Worm (Caenorhabditis elegans): ENCODE measurements around the gene F52H2.1.

The F52H2.1 gene

DNA sequence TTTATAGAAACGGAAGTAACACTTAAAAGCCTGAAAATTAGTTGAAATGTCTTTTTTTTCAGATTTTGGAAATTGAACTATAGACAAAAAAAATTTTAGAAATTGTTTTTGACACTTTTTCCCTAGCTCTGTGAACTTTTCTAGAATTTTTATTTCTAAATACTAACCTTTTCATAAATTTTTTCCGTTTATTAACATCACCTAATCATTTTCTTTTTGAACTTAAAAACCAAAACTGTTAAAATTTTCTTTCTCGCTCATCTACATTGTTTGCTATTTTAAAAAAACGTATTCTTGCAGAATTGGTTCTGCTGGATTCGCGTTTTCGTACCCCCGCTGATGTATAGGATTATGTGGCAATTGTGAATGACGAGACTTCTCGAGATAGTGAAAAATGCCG is 20.8 kb downstream of the F52H2.1 start, which contains the start of the genes nhr-40 and T03G6.7:
Gene nhr-40 (plus strand): TSS at position 301 of the 400 bp plus-strand sequence.
Gene T03G6.7 (plus strand): TSS at position 337 of the 400 bp plus-strand sequence.
- TF ChIP-seq unc-62 (GFP tag; optimal IDR thresholded peaks at IDR 0.05) = no peak

DNA sequence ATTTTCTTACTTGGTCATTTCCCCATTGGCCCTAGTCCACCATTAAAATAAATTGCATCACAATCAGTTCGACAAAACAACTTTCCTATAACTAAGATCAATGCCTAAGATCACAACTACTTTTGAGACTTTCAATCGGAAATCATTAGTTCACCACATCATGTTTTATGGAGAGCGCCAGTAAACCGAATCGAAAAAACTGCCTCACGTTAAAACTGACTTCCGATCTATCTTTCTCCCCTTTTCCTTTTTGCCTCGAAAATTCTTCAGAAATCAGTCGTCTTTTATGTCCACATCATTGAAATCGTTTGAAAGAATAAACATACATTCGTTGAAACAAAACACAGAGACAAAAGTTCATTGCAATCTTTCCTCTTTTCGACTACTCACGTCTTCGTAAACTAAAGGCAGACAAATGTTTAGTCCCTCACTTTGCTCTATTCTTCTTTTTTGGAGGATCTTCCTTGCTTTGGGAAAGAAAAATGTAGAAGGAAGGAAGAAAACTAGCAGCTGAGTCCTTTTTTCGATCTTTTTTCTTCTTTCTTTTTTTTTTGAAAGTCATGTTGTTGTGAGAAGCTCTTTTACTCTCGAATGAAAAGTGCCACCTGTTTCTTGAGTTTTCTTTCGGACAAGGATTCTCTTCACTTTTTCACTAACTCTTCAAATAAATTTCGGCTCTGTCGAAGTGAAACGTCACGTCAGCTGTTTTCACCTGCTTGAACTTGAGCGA is 22.3 kb downstream of the F52H2.1 start:
- TF ChIP-seq unc-62 (GFP tag; optimal IDR thresholded peaks at IDR 0.05) = no peak

DNA sequence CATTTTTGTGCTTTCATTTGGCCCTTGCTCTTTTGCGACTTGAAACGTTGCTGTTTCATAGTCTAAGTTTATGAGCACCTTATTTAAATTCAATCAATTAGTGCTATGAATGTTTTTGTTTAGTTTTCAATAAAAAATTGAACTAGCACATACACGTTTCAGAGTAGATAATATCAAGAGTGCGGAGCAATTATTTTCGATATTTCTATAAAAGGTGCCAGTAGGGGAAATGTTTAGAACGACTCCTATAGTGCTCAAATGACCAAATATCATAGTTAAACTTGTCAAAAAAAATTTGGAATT is 22.8 kb downstream of the F52H2.1 start:
- TF ChIP-seq unc-62 (GFP tag; optimal IDR thresholded peaks at IDR 0.05) = no peak

DNA sequence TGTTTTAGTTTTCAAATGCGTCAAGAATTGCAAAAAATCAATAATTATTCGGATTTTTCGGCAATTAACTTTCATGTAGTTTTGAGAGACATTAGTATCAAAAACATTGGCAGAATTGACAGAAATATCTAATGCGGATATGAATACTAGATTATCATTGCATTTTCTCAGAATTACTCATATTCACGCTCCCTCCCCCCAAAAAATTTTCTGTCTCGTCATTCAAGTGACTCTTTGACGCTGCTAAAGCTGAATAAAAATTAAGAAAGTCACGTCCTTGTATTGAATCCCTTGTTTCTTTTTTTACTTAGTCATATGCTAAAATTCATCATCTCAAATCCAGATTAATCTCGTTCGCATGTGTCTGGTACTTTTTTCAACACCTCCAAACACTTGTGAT is 23.7 kb downstream of the F52H2.1 start:
- TF ChIP-seq unc-62 (GFP tag; optimal IDR thresholded peaks at IDR 0.05) = no peak

DNA sequence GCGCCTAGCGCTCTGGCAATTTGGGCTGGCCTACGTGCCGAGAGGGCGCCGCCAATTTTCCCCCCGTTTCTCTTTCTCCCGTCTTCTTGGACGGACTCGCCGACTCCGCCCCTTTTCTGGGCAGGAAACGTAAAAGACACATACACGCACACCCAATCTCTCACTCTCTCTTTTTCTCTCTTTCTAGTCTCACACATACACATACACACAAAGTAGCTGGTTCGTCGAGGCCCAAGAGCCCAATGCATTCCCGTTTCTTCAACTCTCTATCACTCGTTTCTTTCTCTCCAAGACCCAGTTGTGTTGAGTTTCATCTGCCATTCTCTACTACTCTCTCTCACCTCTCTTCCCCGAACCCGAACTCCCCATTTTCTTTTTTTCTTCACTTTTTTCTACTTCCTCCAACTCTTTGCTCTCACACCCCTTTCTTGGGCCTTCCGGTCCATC is 26.0 kb downstream of the F52H2.1 start:
- no peak for TF ChIP-seq unc-62 (GFP tag; optimal IDR thresholded peaks at IDR 0.05)

DNA sequence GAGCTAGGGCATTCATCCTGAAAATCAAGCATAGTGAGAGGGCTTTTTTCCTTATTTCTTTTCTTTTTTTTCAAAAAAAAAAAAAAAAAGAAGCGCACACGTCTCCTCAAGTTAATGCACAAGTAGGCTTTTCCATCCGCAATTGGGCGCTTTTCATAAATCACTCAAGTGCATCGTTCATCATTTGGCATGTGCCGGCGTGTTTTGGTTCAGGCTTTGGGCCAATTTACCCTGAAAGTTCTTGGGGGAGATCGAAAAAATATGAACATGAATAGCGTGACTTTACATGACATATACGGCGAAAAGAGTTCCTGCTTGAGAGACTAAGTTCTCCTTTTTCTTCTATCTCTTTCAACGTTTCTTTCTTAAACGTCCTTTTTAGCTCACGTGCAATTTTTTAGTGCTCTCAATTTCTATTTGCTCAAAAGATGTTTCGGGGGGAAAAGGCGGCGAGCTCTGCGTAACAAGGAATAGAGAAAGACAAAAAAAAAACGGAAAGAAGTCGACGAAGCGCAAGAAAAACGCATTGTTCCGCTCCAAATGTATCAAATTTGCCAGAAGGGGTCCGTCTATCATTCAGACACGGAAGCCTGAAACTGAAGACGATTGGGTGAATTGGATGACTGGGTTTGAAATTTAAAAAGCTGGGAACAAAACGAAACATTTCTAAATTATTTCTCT is 28.3 kb downstream of the F52H2.1 start:
- TF ChIP-seq unc-62 (GFP tag; optimal IDR thresholded peaks at IDR 0.05) = no peak

DNA sequence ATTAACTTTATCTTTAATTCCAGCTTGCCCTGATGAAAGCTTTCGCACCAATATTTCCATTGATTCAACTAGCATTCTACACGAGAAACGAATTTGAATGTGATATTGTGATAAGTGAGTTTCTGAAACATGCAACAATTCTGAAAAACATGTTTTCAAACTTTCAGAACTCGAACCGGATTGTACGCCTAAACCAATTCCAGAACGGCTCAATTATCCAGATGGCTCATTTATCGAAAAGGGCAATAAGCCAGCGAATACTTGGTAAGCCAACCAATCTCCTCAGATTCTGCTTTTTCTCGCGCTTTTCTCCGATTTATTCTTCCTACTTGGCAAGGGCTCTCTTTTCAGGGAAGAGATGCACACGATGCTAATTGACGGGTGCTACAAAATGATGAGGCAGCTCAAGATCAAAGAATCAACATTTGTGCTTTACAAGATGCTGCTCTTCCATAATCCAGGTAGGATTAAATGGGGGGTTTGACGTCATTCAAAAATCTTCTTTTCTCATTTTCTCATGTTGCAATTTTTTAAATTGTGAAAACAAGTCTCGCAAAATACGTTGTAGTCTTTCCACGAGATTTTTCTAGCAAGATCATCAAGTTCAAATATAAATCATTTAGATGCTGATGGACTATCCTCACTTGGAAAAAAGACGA is 31.6 kb downstream of the F52H2.1 start:
- TF ChIP-seq unc-62 (GFP tag; optimal IDR thresholded peaks at IDR 0.05) = no peak

DNA sequence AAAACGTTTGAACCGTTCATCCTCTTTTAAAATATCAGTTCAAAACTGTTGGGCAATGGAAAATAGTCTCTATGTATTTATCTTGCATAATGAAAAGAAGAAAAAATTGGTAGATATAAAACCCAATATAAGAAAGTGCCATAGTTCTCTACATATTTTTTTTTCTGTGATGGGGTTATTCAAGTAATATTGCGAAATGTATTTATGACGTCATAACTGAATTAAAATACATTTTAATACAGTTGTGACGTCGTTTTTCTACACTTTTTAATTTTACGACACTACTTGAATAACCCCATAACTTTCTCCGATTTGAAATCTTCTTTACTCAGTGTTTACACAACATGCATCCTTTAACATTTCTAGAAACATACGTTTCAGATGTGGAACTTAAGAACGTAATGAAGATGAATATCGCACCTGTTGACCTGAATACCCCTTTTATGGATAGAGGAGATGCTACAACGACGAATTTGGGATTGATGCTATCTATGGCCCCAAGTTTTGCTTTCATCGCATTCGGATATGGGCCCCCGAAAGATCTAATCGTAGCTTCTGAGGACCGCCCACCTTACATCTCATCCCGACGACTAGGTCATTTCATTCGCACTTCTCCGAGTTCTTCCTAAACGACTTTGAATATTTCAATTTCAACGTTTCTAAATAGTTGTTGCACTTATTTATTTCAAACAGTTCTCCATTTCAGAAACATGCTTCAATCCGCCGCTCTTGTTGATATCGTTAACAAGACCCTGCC is 34.8 kb downstream of the F52H2.1 start, which contains the start of gene T03G6.1:
Gene T03G6.1 (plus strand): TSS at position 707 of the 757 bp plus-strand sequence.
- no peak for TF ChIP-seq unc-62 (GFP tag; optimal IDR thresholded peaks at IDR 0.05)

DNA sequence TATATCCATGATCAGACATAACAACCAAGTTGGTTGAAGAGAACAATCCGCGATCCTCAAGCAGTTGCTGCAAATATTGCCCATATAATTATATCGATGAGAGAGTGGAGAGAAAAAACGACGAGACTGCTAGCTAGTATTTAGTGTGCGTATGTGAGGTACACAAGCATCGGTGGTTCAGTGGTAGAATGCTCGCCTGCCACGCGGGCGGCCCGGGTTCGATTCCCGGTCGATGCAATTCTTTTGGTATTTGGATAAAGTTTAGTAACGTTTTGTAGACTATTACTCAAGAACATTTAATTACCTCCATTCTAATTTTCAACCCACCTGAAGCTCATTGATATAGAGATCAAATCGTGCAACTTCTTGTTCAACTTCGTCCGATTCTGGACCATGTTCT is 40.2 kb downstream of the F52H2.1 start:
- no peak for TF ChIP-seq unc-62 (GFP tag; optimal IDR thresholded peaks at IDR 0.05)

DNA sequence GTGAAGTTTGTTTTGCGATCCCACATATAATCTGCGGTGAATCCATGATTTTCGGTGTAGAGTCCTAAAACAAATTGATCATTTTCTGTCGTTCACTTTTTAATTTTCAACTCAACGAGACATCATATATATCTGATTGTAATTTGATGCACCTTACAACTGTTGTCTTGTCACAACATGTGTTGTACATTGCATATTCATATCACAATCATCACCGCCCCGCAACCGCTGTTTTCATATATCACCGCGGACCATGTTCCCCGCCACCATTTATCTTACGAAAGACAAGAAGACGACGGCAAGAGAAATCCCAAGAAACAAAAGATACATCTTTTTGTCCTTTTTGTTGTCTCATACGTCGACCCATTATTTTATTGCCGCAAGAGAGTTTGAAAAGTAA is 41.3 kb downstream of the F52H2.1 start:
- TF ChIP-seq unc-62 (GFP tag; optimal IDR thresholded peaks at IDR 0.05) = no peak

DNA sequence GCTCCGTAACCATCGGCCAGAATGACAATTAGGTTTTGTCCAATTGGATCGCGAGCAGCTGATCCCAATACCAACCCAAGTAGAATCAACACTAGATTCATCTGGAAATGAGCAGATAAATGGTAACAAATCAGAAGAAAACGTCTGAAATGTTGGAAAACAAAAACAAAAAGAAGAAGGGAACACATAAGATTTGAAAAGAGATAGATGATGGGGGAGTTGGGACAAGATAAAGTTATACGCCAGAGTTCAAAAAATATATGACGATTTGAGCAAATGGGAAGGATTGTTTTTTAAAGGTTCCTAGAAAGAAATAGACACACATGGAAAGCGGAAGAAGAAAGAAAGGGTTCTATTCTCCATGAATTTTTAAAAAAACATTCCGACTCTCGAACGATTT is 42.7 kb downstream of the F52H2.1 start, which contains the start of gene T03G6.3:
Gene T03G6.3 (minus strand): TSS at position 101 of the 400 bp plus-strand sequence.
- no peak for TF ChIP-seq unc-62 (GFP tag; optimal IDR thresholded peaks at IDR 0.05)

DNA sequence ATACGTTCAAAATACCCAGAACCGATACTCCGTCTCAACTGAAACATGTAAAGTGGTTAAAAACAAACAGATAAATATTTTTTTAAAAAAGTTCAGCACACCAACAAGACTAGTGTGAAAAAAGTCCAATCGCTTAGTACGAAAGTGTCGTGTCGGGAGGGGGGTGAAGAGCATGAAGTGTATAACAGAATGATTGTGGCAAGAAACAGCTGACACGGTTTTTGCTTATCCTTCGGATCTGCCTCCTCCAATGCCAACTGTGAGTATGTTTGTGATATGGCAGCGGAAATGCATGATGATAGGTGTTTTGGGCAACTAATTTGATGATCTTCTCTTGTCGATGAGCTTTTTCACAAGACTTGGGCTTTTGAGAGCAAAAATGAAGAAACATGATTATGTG is 47.4 kb downstream of the F52H2.1 start:
- no peak for TF ChIP-seq unc-62 (GFP tag; optimal IDR thresholded peaks at IDR 0.05)

DNA sequence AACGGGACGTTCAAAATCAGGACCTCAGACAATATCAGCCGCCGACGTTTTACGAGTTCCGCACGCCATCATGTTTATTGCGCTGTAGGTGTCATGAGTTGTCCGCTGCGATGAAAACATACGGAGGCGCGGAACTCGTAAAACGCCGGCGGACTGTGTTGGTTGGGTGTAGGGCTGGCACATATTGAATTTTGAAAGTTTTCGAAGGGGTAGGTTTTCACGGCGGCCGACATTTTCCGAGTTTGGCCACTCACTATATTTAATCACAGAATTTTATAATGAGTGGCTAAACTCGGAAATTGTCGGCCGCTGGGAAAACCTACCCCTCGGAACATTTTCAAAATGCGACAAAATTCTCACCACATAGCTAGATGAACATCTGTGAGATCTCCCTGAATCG is 53.3 kb downstream of the F52H2.1 start:
- TF ChIP-seq unc-62 (GFP tag; optimal IDR thresholded peaks at IDR 0.05) = no peak
